Worm (Caenorhabditis elegans) whole organism, midembryonic: ENCODE measurements around the gene sas-7.

Source experiments
- T22C8.4 ChIP-seq: fragments of 200-800 bp; sonication (Bioruptor generic); IDR thresholded peaks from 2 replicates; pipeline ENCODE4 v1.3.6; 2022; ENCODE audit warnings: missing genetic modification characterization, missing compliant biosample characterization
- flt-1 ChIP-seq: fragments of 200-800 bp; sonication (Bioruptor generic); IDR thresholded peaks from 2 replicates; pipeline ENCODE4 v1.3.6; 2022; ENCODE audit warnings: missing genetic modification characterization, missing compliant biosample characterization
- med-1 ChIP-seq: sonication (generic microtip); optimal IDR thresholded peaks from 2 replicates; lab custom pipeline; 2017; ENCODE audit warnings: missing genetic modification characterization, mild to moderate bottlenecking, missing compliant biosample characterization, antibody characterized with exemption, missing genetic modification reagents; ENCODE audit not compliant: insufficient read depth

ce11 chrIII:10361456-10361855, 40.6 kb downstream of the sas-7 start:
- no peak for TF ChIP-seq med-1 (GFP tag; lab: Kevin White, UChicago)
- TF ChIP-seq flt-1 (GFP tag; lab: Robert Waterston, UW), result no peak
- TF ChIP-seq T22C8.4 (GFP tag; lab: Robert Waterston, UW), result no peak
